Fruit fly (Drosophila melanogaster) whole organism, embryonic: ENCODE data around the gene CG17633.
A peak's percentile ranks its signal among the peaks of the same experiment; 100 is the strongest.

ENCODE experiments used
- Atf3 ChIP-seq: fragments of 200-800 bp; sonication (Bioruptor generic); optimal IDR thresholded peaks from 3 replicates; lab custom pipeline; 2016; ENCODE audit warnings: missing biosample characterization, missing genetic modification characterization
- Bteb2 ChIP-seq: fragments of 200-800 bp; sonication (Bioruptor generic); optimal IDR thresholded peaks from 2 replicates; lab custom pipeline; 2016; ENCODE audit warnings: missing biosample characterization, missing genetic modification characterization
- CG10209 ChIP-seq: fragments of 200-800 bp; sonication (Bioruptor generic); optimal IDR thresholded peaks from 3 replicates; lab custom pipeline; 2017; ENCODE audit warnings: missing biosample characterization, mild to moderate bottlenecking, missing genetic modification characterization, missing genetic modification reagents
- CG10462 ChIP-seq: fragments of 200-800 bp; sonication (Bioruptor generic); optimal IDR thresholded peaks from 2 replicates; lab custom pipeline; 2016; ENCODE audit warnings: missing biosample characterization, missing genetic modification characterization
- CG12071 ChIP-seq: fragments of 200-800 bp; sonication (Bioruptor generic); optimal IDR thresholded peaks from 3 replicates; lab custom pipeline; 2018; ENCODE audit warnings: missing biosample characterization, mild to moderate bottlenecking, missing genetic modification characterization
- CG13424 ChIP-seq: fragments of 200-800 bp; sonication (Bioruptor generic); optimal IDR thresholded peaks from 2 replicates; lab custom pipeline; 2019; ENCODE audit warnings: missing biosample characterization, mild to moderate bottlenecking, missing genetic modification characterization, moderate library complexity
- CG14441 ChIP-seq: fragments of 200-800 bp; sonication (Bioruptor generic); IDR thresholded peaks from 2 replicates; pipeline ENCODE4 v1.3.6; 2022; ENCODE audit warnings: missing biosample characterization, missing genetic modification characterization
- CG15696 ChIP-seq: fragments of 200-800 bp; sonication (Bioruptor generic); optimal IDR thresholded peaks from 2 replicates; lab custom pipeline; 2019; ENCODE audit warnings: missing biosample characterization, mild to moderate bottlenecking, missing genetic modification characterization, moderate library complexity
- CG18476 ChIP-seq: fragments of 200-800 bp; sonication (Bioruptor generic); optimal IDR thresholded peaks from 2 replicates; lab custom pipeline; 2016; ENCODE audit warnings: missing biosample characterization, mild to moderate bottlenecking, missing genetic modification characterization
- CG18599 ChIP-seq: fragments of 200-800 bp; sonication (Bioruptor generic); optimal IDR thresholded peaks from 3 replicates; lab custom pipeline; 2017; ENCODE audit warnings: missing biosample characterization, missing genetic modification characterization, mild to moderate bottlenecking, moderate library complexity, missing genetic modification reagents
- CG18764 ChIP-seq: fragments of 200-800 bp; sonication (Bioruptor generic); optimal IDR thresholded peaks from 3 replicates; lab custom pipeline; 2016; ENCODE audit warnings: missing biosample characterization, missing genetic modification characterization
- CG2116 ChIP-seq: fragments of 200-800 bp; sonication (Bioruptor generic); optimal IDR thresholded peaks from 3 replicates; lab custom pipeline; 2018; ENCODE audit warnings: missing biosample characterization, mild to moderate bottlenecking, missing genetic modification characterization
- CG2199 ChIP-seq: fragments of 200-800 bp; sonication (Bioruptor generic); IDR thresholded peaks from 3 replicates; pipeline ENCODE4 v1.3.6; 2022; ENCODE audit warnings: missing biosample characterization, missing genetic modification characterization
- CG3163 ChIP-seq: fragments of 200-800 bp; sonication (Bioruptor generic); optimal IDR thresholded peaks from 3 replicates; lab custom pipeline; 2016; ENCODE audit warnings: missing biosample characterization, missing genetic modification characterization
- CG33213 ChIP-seq: fragments of 200-800 bp; sonication (Bioruptor generic); optimal IDR thresholded peaks from 3 replicates; lab custom pipeline; 2016; ENCODE audit warnings: missing biosample characterization, missing genetic modification characterization
- CG43689 ChIP-seq: fragments of 200-800 bp; sonication (Bioruptor generic); IDR thresholded peaks from 2 replicates; pipeline ENCODE4 v1.3.6; 2022; ENCODE audit warnings: missing biosample characterization, missing genetic modification characterization
- CG6791 ChIP-seq: fragments of 200-800 bp; sonication (Bioruptor generic); IDR thresholded peaks from 3 replicates; pipeline ENCODE4 v1.3.6; 2022; ENCODE audit warnings: missing biosample characterization, missing genetic modification characterization; ENCODE audit not compliant: partially characterized antibody
- CG7963 ChIP-seq: fragments of 200-800 bp; sonication (Bioruptor generic); IDR thresholded peaks from 3 replicates; pipeline ENCODE4 v1.3.6; 2022; ENCODE audit warnings: missing biosample characterization, missing genetic modification characterization; ENCODE audit not compliant: partially characterized antibody
- CG9215 ChIP-seq: fragments of 200-800 bp; sonication (Bioruptor generic); IDR thresholded peaks from 2 replicates; pipeline ENCODE4 v1.3.6; 2022; ENCODE audit warnings: missing biosample characterization, missing genetic modification characterization
- Deaf1 ChIP-seq: fragments of 200-800 bp; optimal IDR thresholded peaks from 3 replicates; lab custom pipeline; 2019; ENCODE audit warnings: missing biosample characterization, mild to moderate bottlenecking, missing genetic modification characterization, moderate library complexity
- Fer3 ChIP-seq: fragments of 200-800 bp; sonication (Bioruptor generic); optimal IDR thresholded peaks from 2 replicates; lab custom pipeline; 2018; ENCODE audit warnings: missing biosample characterization, mild to moderate bottlenecking, missing genetic modification characterization, moderate library complexity
- HHEX ChIP-seq: fragments of 200-800 bp; sonication (Bioruptor generic); optimal IDR thresholded peaks from 3 replicates; lab custom pipeline; 2017; ENCODE audit warnings: missing biosample characterization, mild to moderate bottlenecking, missing genetic modification characterization, missing genetic modification reagents
- Hand ChIP-seq: fragments of 200-800 bp; sonication (Bioruptor generic); optimal IDR thresholded peaks from 2 replicates; lab custom pipeline; 2017; ENCODE audit warnings: mild to moderate bottlenecking, missing biosample characterization, missing genetic modification reagents, missing genetic modification characterization
- Hmr ChIP-seq: fragments of 200-800 bp; sonication (Bioruptor generic); optimal IDR thresholded peaks from 3 replicates; lab custom pipeline; 2017; ENCODE audit warnings: mild to moderate bottlenecking, missing biosample characterization, missing genetic modification reagents, missing genetic modification characterization
- Lhr ChIP-seq: fragments of 200-800 bp; sonication (Bioruptor generic); optimal IDR thresholded peaks from 3 replicates; lab custom pipeline; 2017; ENCODE audit warnings: mild to moderate bottlenecking, missing biosample characterization, missing genetic modification reagents, missing genetic modification characterization
- Med ChIP-seq: fragments of 200-800 bp; sonication (Bioruptor generic); peaks from one replicate; lab custom pipeline; 2016; ENCODE audit warnings: missing biosample characterization, missing genetic modification characterization, mild to moderate bottlenecking, inconsistent platforms, moderate library complexity
- Rx ChIP-seq: fragments of 200-800 bp; sonication (Bioruptor generic); IDR thresholded peaks from 2 replicates; pipeline ENCODE4 v1.3.6; 2022; ENCODE audit warnings: missing biosample characterization, missing genetic modification characterization
- Scr ChIP-seq: fragments of 200-800 bp; sonication (Bioruptor generic); IDR thresholded peaks from 2 replicates; pipeline ENCODE4 v1.3.6; 2022; ENCODE audit warnings: missing biosample characterization, missing genetic modification characterization; ENCODE audit not compliant: partially characterized antibody
- Side ChIP-seq: fragments of 200-800 bp; sonication (Bioruptor generic); optimal IDR thresholded peaks from 2 replicates; lab custom pipeline; 2016; ENCODE audit warnings: missing biosample characterization, missing genetic modification characterization
- Trl ChIP-seq, 3 experiments: fragments of >200 bp in 2 of 3; fragments of 200-800 bp in 1 of 3; sonication (Bioruptor generic) in 1 of 3; optimal IDR thresholded peaks; 2 replicates in 1 of 3; 3 replicates in 2 of 3; lab custom pipeline; 2016 to 2017; ENCODE audit warnings: missing biosample characterization in 1 of 3, missing genetic modification characterization in 1 of 3
- ato ChIP-seq: fragments of 200-800 bp; sonication (Bioruptor generic); IDR thresholded peaks from 2 replicates; pipeline ENCODE4 v1.3.6; 2022; ENCODE audit warnings: missing biosample characterization, missing genetic modification characterization; ENCODE audit not compliant: partially characterized antibody
- bab2 ChIP-seq: fragments of 200-800 bp; sonication (Bioruptor generic); optimal IDR thresholded peaks from 2 replicates; lab custom pipeline; 2016; ENCODE audit warnings: missing biosample characterization, missing genetic modification characterization
- bcd ChIP-seq: fragments of 200-800 bp; sonication (Bioruptor generic); optimal IDR thresholded peaks from 2 replicates; lab custom pipeline; 2017; ENCODE audit warnings: missing biosample characterization, mild to moderate bottlenecking, missing genetic modification characterization
- eyg ChIP-seq: fragments of 200-800 bp; sonication (Bioruptor generic); optimal IDR thresholded peaks from 3 replicates; lab custom pipeline; 2016; ENCODE audit warnings: missing biosample characterization, missing genetic modification characterization
- fd64A ChIP-seq: fragments of 200-800 bp; sonication (Bioruptor generic); optimal IDR thresholded peaks from 3 replicates; lab custom pipeline; 2018; ENCODE audit warnings: missing biosample characterization, mild to moderate bottlenecking, missing genetic modification characterization
- ftz-f1 ChIP-seq: fragments of 200-800 bp; sonication (Bioruptor generic); optimal IDR thresholded peaks from 2 replicates; lab custom pipeline; 2016; ENCODE audit warnings: missing biosample characterization, missing genetic modification characterization
- gce ChIP-seq: fragments of 200-800 bp; sonication (Bioruptor generic); IDR thresholded peaks from 3 replicates; pipeline ENCODE4 v1.3.6; 2022; ENCODE audit warnings: missing biosample characterization, missing genetic modification characterization
- inv ChIP-seq: fragments of 200-800 bp; sonication (Bioruptor generic); IDR thresholded peaks from 2 replicates; pipeline ENCODE4 v1.3.6; 2022; ENCODE audit warnings: missing biosample characterization, missing genetic modification characterization; ENCODE audit not compliant: partially characterized antibody
- jigr1 ChIP-seq: fragments of 200-800 bp; sonication (Bioruptor generic); IDR thresholded peaks from 3 replicates; pipeline ENCODE4 v1.3.6; 2022; ENCODE audit warnings: missing biosample characterization, missing genetic modification characterization
- kni ChIP-seq: fragments of 200-800 bp; sonication (Bioruptor generic); optimal IDR thresholded peaks from 3 replicates; lab custom pipeline; 2017; ENCODE audit warnings: mild to moderate bottlenecking, missing biosample characterization, missing genetic modification reagents, missing genetic modification characterization
- luna ChIP-seq: fragments of 200-800 bp; sonication (Bioruptor generic); optimal IDR thresholded peaks from 2 replicates; lab custom pipeline; 2016; ENCODE audit warnings: missing biosample characterization, missing genetic modification characterization
- otp ChIP-seq: fragments of 200-800 bp; sonication (Bioruptor generic); IDR thresholded peaks from 3 replicates; pipeline ENCODE4, ENCODE4 v1.3.6; 2022; ENCODE audit warnings: missing biosample characterization, missing genetic modification characterization
- p53 ChIP-seq: fragments of 200-800 bp; sonication (Bioruptor generic); optimal IDR thresholded peaks from 2 replicates; lab custom pipeline; 2016; ENCODE audit warnings: missing biosample characterization, missing genetic modification characterization
- salm ChIP-seq: fragments of 200-800 bp; sonication (Bioruptor generic); optimal IDR thresholded peaks from 2 replicates; lab custom pipeline; 2018; ENCODE audit warnings: missing biosample characterization, mild to moderate bottlenecking, missing genetic modification characterization
- sens-2 ChIP-seq: fragments of 200-800 bp; sonication (Bioruptor generic); IDR thresholded peaks from 2 replicates; pipeline ENCODE4 v1.3.6; 2022; ENCODE audit warnings: missing biosample characterization, missing genetic modification characterization
- sima ChIP-seq: fragments of 200-800 bp; sonication (Bioruptor generic); optimal IDR thresholded peaks from 2 replicates; lab custom pipeline; 2016; ENCODE audit warnings: missing biosample characterization, missing genetic modification characterization
- wdn ChIP-seq: fragments of 200-800 bp; sonication (Bioruptor generic); IDR thresholded peaks from 2 replicates; pipeline ENCODE4 v1.3.6; 2022; ENCODE audit warnings: missing biosample characterization, missing genetic modification characterization

Gene CG17633

dm6 chr2L:9757990-9758814 is 10.7 kb upstream of the CG17633 start, which contains the start of gene zf30C (continued):
- peak; percentile 85 for TF ChIP-seq Bteb2 (GFP tag; lab: Kevin White, UChicago)
- TF ChIP-seq CG14441 (GFP tag; lab: Robert Waterston, UW): peak; percentile 84
- TF ChIP-seq p53 (GFP tag; lab: Kevin White, UChicago): peak; percentile 77
- TF ChIP-seq ftz-f1: peak; percentile 69
- no peak for TF ChIP-seq CG6791 (GFP tag; lab: Robert Waterston, UW)
- peak; percentile 59 for TF ChIP-seq CG10462 (GFP tag; lab: Kevin White, UChicago)
- TF ChIP-seq luna (GFP tag; lab: Kevin White, UChicago): peak; percentile 87
- peak; percentile 84 for TF ChIP-seq CG9215
- TF ChIP-seq Lhr (GFP tag; lab: Kevin White, UChicago): peak; percentile 69
- TF ChIP-seq CG13424: peak; percentile 84
- peak; percentile 99 for TF ChIP-seq CG2116 (GFP tag; lab: Kevin White, UChicago)
- peak; percentile 91 for TF ChIP-seq Side (GFP tag; lab: Kevin White, UChicago)
- peak; percentile 47 for TF ChIP-seq CG18476
- peak; percentile 64; the same call in 1 of the 3 replicates for TF ChIP-seq gce (GFP tag; lab: Robert Waterston, UW)
- peak; percentile 17 for TF ChIP-seq fd64A (GFP tag; lab: Kevin White, UChicago)
- TF ChIP-seq CG33213 (GFP tag; lab: Kevin White, UChicago): peak; percentile 84
- TF ChIP-seq sima (GFP tag; lab: Kevin White, UChicago): peak; percentile 27
- peak; percentile 99 for TF ChIP-seq Med (GFP tag; lab: Kevin White, UChicago)
- TF ChIP-seq Rx (GFP tag; lab: Robert Waterston, UW): peak; percentile 77
- TF ChIP-seq kni (GFP tag; lab: Kevin White, UChicago): no peak
- peak; percentile 75 for TF ChIP-seq Fer3 (tag; lab: Kevin White, UChicago)
- peak; percentile 84 for TF ChIP-seq Hmr (GFP tag; lab: Kevin White, UChicago)
- peak; percentile 74; the same call in 1 of the 3 replicates for TF ChIP-seq jigr1 (GFP tag; lab: Robert Waterston, UW)
- peak; percentile 85 for TF ChIP-seq CG18599 (GFP tag; lab: Kevin White, UChicago)
- TF ChIP-seq CG12071 (GFP tag; lab: Kevin White, UChicago): peak; percentile 61
- peak; percentile 90 for TF ChIP-seq eyg
- peak; percentile 80 for TF ChIP-seq HHEX (GFP tag; lab: Kevin White, UChicago)
- no peak for TF ChIP-seq Deaf1 (tag; lab: Kevin White, UChicago)
- peak; percentile 82 for TF ChIP-seq bcd (GFP tag; lab: Kevin White, UChicago)
- peak; percentile 51 for TF ChIP-seq Scr
- TF ChIP-seq CG7963 (GFP tag; lab: Robert Waterston, UW): no peak
- TF ChIP-seq Trl (optimal IDR thresholded peaks at IDR 0.05; lab: Kevin White, UChicago): peak; percentile 43 to 49
- peak; percentile 95 for TF ChIP-seq Trl (GFP tag; optimal IDR thresholded peaks at IDR 0.05; lab: Kevin White, UChicago)
- TF ChIP-seq Hand (GFP tag; lab: Kevin White, UChicago): peak; percentile 32
- TF ChIP-seq CG18764 (GFP tag; lab: Kevin White, UChicago): peak; percentile 78
- TF ChIP-seq CG3163 (GFP tag; lab: Kevin White, UChicago): peak; percentile 79
- TF ChIP-seq bab2 (GFP tag; lab: Kevin White, UChicago): peak; percentile 92
- peak; percentile 48; the same call in 1 of the 2 replicates for TF ChIP-seq wdn (GFP tag; lab: Robert Waterston, UW)
- TF ChIP-seq otp: peak; percentile 84
- TF ChIP-seq CG43689 (GFP tag; lab: Robert Waterston, UW): peak; percentile 43; the same call in 1 of the 2 replicates
- TF ChIP-seq CG10209: peak; percentile 66
- peak; percentile 65 for TF ChIP-seq CG15696 (tag; lab: Kevin White, UChicago)
- TF ChIP-seq inv: peak; percentile 58; the same call in 1 of the 2 replicates
- peak; percentile 84 for TF ChIP-seq Atf3 (GFP tag; lab: Kevin White, UChicago)
- TF ChIP-seq salm (tag; lab: Kevin White, UChicago): peak; percentile 29
- TF ChIP-seq CG2199 (GFP tag; lab: Robert Waterston, UW): peak; percentile 79; the same call in 2 of the 3 replicates
- TF ChIP-seq ato (GFP tag; lab: Robert Waterston, UW): no peak; the same call in 1 of the 2 replicates
- 0 out of 2 replicates have a peak, but pooled peaks have one; percentile 40 for TF ChIP-seq sens-2
